Worm (Caenorhabditis elegans): ENCODE measurements around the gene F02E11.2.

Gene F02E11.2

ce11 chrII:3230422-3230821 lies 32.2 kb upstream of the F02E11.2 start, which contains the start of gene srh-297:
srh-297 (minus strand) TSS chrII:3230522.
- TF ChIP-seq sup-37 (GFP tag; optimal IDR thresholded peaks at IDR 0.05): no peak
- no peak for TF ChIP-seq ets-5 (GFP tag; IDR thresholded peaks at IDR 0.05)
- no peak for TF ChIP-seq ceh-88 (GFP tag; IDR thresholded peaks at IDR 0.05)
- TF ChIP-seq pax-3 (tag; optimal IDR thresholded peaks at IDR 0.05): no peak
- TF ChIP-seq dsc-1 (tag; optimal IDR thresholded peaks at IDR 0.05): no peak
- TF ChIP-seq hpl-2 (GFP tag; optimal IDR thresholded peaks at IDR 0.05): no peak
- no peak for TF ChIP-seq efl-3 (GFP tag; optimal IDR thresholded peaks at IDR 0.05)
- no peak for TF ChIP-seq sox-4 (tag; optimal IDR thresholded peaks at IDR 0.05)
- no peak for TF ChIP-seq ces-1 (GFP tag; optimal IDR thresholded peaks at IDR 0.05)
- no peak for TF ChIP-seq elt-3 (tag; optimal IDR thresholded peaks at IDR 0.05)
- no peak for TF ChIP-seq nhr-90 (tag; optimal IDR thresholded peaks at IDR 0.05; ENCODE audit: poor library complexity)

DNA sequence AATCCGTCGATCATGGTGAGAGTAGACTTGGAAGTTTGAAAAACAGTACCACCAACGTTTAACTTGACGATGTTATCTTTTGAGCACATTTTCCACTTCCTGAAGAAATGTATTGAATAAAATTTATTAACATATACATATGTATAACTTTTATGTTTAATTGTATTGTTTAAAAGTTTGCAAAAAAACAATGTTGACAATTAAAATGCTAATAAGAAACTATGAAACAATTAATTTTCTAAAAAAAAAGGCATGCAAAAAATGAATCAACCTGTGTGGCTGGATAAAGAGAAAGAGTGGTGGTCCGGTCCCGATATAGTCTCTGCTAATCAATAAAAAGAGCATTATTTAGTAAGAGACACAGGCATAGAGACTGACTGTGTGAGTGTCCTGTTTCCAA lies 27.9 kb upstream of the F02E11.2 start, which contains the start of gene C17F4.8:
TSS of gene C17F4.8 (minus strand) at position 101 of the 400 bp plus-strand sequence.
- no peak for TF ChIP-seq ztf-11 (tag; optimal IDR thresholded peaks at IDR 0.05)

ce11 chrII:3237038-3237521 lies 25.5 kb upstream of the F02E11.2 start, which contains the start of the genes srz-67 and C17F4.11:
srz-67 (minus strand) TSS chrII:3237138.
C17F4.11 (plus strand) TSS chrII:3237471.
- no peak for TF ChIP-seq ces-1 (GFP tag; optimal IDR thresholded peaks at IDR 0.05)
- TF ChIP-seq nhr-28 (tag; optimal IDR thresholded peaks at IDR 0.05): no peak
- no peak for TF ChIP-seq efl-1 (optimal IDR thresholded peaks at IDR 0.05)
- TF ChIP-seq efl-1 (GFP tag; optimal IDR thresholded peaks at IDR 0.05 in 1 of 2): peak in 1 of 2 experiments; percentile 65

DNA sequence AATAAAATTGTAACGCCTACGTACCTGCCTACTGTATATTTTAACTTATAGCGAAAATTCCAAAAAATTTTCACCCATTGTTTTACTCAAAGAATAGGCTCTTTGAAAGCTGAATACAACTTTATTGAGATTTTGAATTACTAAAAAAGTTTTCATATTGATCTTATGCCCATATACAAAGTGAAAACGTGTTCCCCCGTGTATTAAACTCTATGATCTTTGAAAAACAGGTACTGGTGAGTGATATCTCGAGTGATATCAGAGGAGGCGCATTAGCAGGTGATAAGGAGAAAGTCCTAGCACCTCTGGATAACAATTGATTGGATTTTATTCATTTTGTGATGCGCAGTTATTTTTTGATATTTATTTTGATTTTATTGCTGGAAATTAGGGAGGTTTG lies 22.4 kb upstream of the F02E11.2 start, which contains the start of gene C17F4.3:
TSS of gene C17F4.3 (plus strand) at position 301 of the 400 bp plus-strand sequence.
- peak; percentile 87 for TF ChIP-seq blmp-1 (tag; optimal IDR thresholded peaks at IDR 0.05)
- TF ChIP-seq nhr-20 (tag; optimal IDR thresholded peaks at IDR 0.05): no peak
- TF ChIP-seq elt-2 (tag; optimal IDR thresholded peaks at IDR 0.05): no peak

DNA sequence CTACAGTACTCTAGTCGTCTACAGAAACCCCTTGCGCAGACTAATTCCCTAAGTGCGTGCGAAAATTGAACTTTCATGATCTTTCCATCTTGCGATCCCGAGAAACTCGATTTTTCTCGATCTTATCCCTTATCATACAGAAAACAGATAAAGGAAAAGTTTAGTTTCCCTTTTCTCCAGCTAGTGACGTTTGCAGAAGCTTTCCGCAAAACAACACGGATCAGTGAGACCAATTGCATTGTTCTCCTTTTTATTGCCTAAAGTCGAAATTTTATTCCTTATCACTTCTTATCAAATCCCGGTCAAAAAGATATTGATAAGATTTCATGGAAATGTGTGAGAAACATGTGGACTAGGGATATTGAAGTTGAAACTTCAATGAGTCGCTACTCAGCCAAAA lies 20.8 kb upstream of the F02E11.2 start:
- no peak for TF ChIP-seq sox-4 (tag; optimal IDR thresholded peaks at IDR 0.05)
- peak; percentile 99 for TF ChIP-seq blmp-1 (tag; optimal IDR thresholded peaks at IDR 0.05)
- no peak for TF ChIP-seq pqm-1 (tag; optimal IDR thresholded peaks at IDR 0.05)
- TF ChIP-seq elt-3 (tag; optimal IDR thresholded peaks at IDR 0.05): peak in 2 of 6 experiments; percentile 50 to 77
- TF ChIP-seq C34B4.2 (tag; optimal IDR thresholded peaks at IDR 0.05): no peak

ce11 chrII:3244070-3244469 lies 18.5 kb upstream of the F02E11.2 start, which contains the start of gene C17F4.12:
C17F4.12 (minus strand) TSS chrII:3244170.
- no peak for TF ChIP-seq xbp-1 (tag; optimal IDR thresholded peaks at IDR 0.05)
- TF ChIP-seq elt-3 (tag; optimal IDR thresholded peaks at IDR 0.05): peak in 1 of 6 experiments; percentile 9
- TF ChIP-seq blmp-1 (tag; optimal IDR thresholded peaks at IDR 0.05): peak; percentile 85
- no peak for TF ChIP-seq snpc-4 (tag; optimal IDR thresholded peaks at IDR 0.05)

DNA sequence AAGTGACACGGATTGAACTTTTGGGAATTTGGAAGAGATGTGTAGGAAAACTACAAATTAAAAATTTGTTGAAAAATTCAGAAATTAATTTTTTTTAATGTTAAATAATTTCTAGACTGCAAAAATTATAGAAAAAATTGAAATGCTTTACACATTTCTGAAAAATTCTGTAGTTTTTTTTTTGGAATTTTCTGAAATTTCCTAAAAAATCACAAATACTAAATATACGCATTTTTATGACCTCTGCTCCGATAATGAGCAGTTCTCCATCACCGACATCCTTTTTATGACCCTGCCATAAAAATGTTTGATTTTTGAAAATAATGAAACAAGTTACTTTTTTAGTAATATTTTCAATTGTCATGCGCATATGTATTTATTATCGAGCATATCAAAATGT lies 17.8 kb upstream of the F02E11.2 start:
- no peak for TF ChIP-seq pqm-1 (tag; optimal IDR thresholded peaks at IDR 0.05)

DNA sequence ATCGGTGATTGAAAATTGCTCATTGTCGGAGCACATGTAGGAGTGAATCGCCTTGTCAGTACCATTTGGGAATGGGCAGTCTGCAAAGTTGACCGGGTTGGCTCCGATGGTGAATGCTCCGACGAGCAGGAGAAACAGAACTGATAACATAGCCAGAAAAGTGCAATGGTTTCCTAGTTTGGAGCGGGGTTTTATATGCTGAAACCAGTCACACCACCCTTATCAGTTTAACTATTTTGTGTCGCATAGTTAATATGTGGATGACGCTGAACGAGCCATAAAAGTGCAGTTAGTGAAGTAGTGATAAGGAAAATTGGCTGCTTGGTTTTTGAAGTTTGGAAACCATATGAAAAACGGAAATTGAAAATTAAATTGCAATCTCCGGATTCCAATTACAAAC lies 16.8 kb upstream of the F02E11.2 start, which contains the start of gene C17F4.7:
TSS of gene C17F4.7 (minus strand) at position 180 of the 400 bp plus-strand sequence.
- TF ChIP-seq pqm-1 (tag; optimal IDR thresholded peaks at IDR 0.05) (peak; percentile 62), aly-2 (tag; optimal IDR thresholded peaks at IDR 0.05) (no peak), nhr-90 (tag; optimal IDR thresholded peaks at IDR 0.05; ENCODE audit: poor library complexity) (peak; percentile 37), ceh-90 (tag; optimal IDR thresholded peaks at IDR 0.05) (no peak), elt-2 (tag; optimal IDR thresholded peaks at IDR 0.05) (peak; percentile 98), jun-1 (tag; optimal IDR thresholded peaks at IDR 0.05) (peak; percentile 38), tlp-1 (tag; optimal IDR thresholded peaks at IDR 0.05) (peak; percentile 69), lin-35 (GFP tag; optimal IDR thresholded peaks at IDR 0.05) (peak in 1 of 2 experiments; percentile 34)

All from whole organism, L1 larva.